Fruit fly (Drosophila melanogaster) whole organism, embryonic: ENCODE data around the gene CG14043.

Experiments used
- Atf6 ChIP-seq: fragments of 200-800 bp; sonication (Bioruptor generic); IDR thresholded peaks from 2 replicates; pipeline ENCODE4 v1.3.6; 2022; ENCODE audit warnings: missing biosample characterization, missing genetic modification characterization
- CG11695 ChIP-seq: fragments of 200-800 bp; sonication (Bioruptor generic); IDR thresholded peaks from 3 replicates; pipeline ENCODE4 v1.3.6; 2022; ENCODE audit warnings: missing biosample characterization, missing genetic modification characterization
- CG1233 ChIP-seq: fragments of 200-800 bp; sonication (Bioruptor generic); optimal IDR thresholded peaks from 4 replicates; lab custom pipeline; 2018; ENCODE audit warnings: missing biosample characterization, mild to moderate bottlenecking, missing genetic modification characterization
- CG13424 ChIP-seq: fragments of 200-800 bp; sonication (Bioruptor generic); optimal IDR thresholded peaks from 2 replicates; lab custom pipeline; 2019; ENCODE audit warnings: missing biosample characterization, mild to moderate bottlenecking, missing genetic modification characterization, moderate library complexity
- CG15011 ChIP-seq: fragments of 200-800 bp; sonication (Bioruptor generic); optimal IDR thresholded peaks from 3 replicates; lab custom pipeline; 2018; ENCODE audit warnings: missing biosample characterization, mild to moderate bottlenecking, missing genetic modification characterization
- CG15269 ChIP-seq: fragments of 200-800 bp; sonication (Bioruptor generic); optimal IDR thresholded peaks from 2 replicates; lab custom pipeline; 2018; ENCODE audit warnings: missing biosample characterization, mild to moderate bottlenecking, missing genetic modification characterization, moderate library complexity
- CG15601 ChIP-seq: fragments of 200-800 bp; sonication (Bioruptor generic); optimal IDR thresholded peaks from 3 replicates; lab custom pipeline; 2019; ENCODE audit warnings: missing biosample characterization, mild to moderate bottlenecking, missing genetic modification characterization, moderate library complexity
- CG17612 ChIP-seq: fragments of 200-800 bp; sonication (Bioruptor generic); IDR thresholded peaks from 2 replicates; pipeline ENCODE4 v1.3.6; 2022; ENCODE audit warnings: missing biosample characterization, missing genetic modification characterization
- CG2116 ChIP-seq: fragments of 200-800 bp; sonication (Bioruptor generic); optimal IDR thresholded peaks from 3 replicates; lab custom pipeline; 2018; ENCODE audit warnings: missing biosample characterization, mild to moderate bottlenecking, missing genetic modification characterization
- CG2199 ChIP-seq: fragments of 200-800 bp; sonication (Bioruptor generic); IDR thresholded peaks from 3 replicates; pipeline ENCODE4 v1.3.6; 2022; ENCODE audit warnings: missing biosample characterization, missing genetic modification characterization
- CG2202 ChIP-seq: fragments of 200-800 bp; sonication (Bioruptor generic); optimal IDR thresholded peaks from 2 replicates; lab custom pipeline; 2018; ENCODE audit warnings: missing biosample characterization, mild to moderate bottlenecking, missing genetic modification characterization
- CG2875 ChIP-seq: fragments of 200-800 bp; sonication (Bioruptor generic); optimal IDR thresholded peaks from 2 replicates; lab custom pipeline; 2017; ENCODE audit warnings: missing biosample characterization, mild to moderate bottlenecking, missing genetic modification characterization, missing genetic modification reagents
- CG31388 ChIP-seq: fragments of 200-800 bp; sonication (Bioruptor generic); optimal IDR thresholded peaks from 2 replicates; lab custom pipeline; 2016; ENCODE audit warnings: missing biosample characterization, missing genetic modification characterization
- CG4707 ChIP-seq: fragments of 200-800 bp; sonication (Bioruptor generic); optimal IDR thresholded peaks from 2 replicates; lab custom pipeline; 2018; ENCODE audit warnings: missing biosample characterization, mild to moderate bottlenecking, missing genetic modification characterization, moderate library complexity
- CG4730 ChIP-seq: fragments of 200-800 bp; sonication (Bioruptor generic); IDR thresholded peaks from 2 replicates; pipeline ENCODE4 v1.3.6; 2022; ENCODE audit warnings: missing biosample characterization, missing genetic modification characterization
- CG4854 ChIP-seq: fragments of 200-800 bp; sonication (Bioruptor generic); optimal IDR thresholded peaks from 2 replicates; lab custom pipeline; 2016; ENCODE audit warnings: missing biosample characterization, missing genetic modification characterization, inconsistent platforms
- CG6254 ChIP-seq: fragments of 200-800 bp; sonication (Bioruptor generic); optimal IDR thresholded peaks from 3 replicates; lab custom pipeline; 2017; ENCODE audit warnings: mild to moderate bottlenecking, missing biosample characterization, missing genetic modification reagents, missing genetic modification characterization
- CG8290 ChIP-seq, 3 experiments: fragments of 200-800 bp; sonication (Bioruptor generic); optimal IDR thresholded peaks; 2 replicates each; lab custom pipeline; 2016 to 2019; ENCODE audit warnings: missing biosample characterization in 3 of 3, missing genetic modification characterization in 3 of 3, mild to moderate bottlenecking in 2 of 3, moderate library complexity in 1 of 3
- CG8924 ChIP-seq: fragments of 200-800 bp; optimal IDR thresholded peaks from 3 replicates; lab custom pipeline; 2019; ENCODE audit warnings: missing biosample characterization, mild to moderate bottlenecking, missing genetic modification characterization, moderate library complexity
- CG9727 ChIP-seq: fragments of 200-800 bp; sonication (Bioruptor generic); optimal IDR thresholded peaks from 3 replicates; lab custom pipeline; 2017; ENCODE audit warnings: missing biosample characterization, mild to moderate bottlenecking, missing genetic modification characterization
- CG9797 ChIP-seq: fragments of 200-800 bp; sonication (Bioruptor generic); optimal IDR thresholded peaks from 3 replicates; lab custom pipeline; 2018; ENCODE audit warnings: missing biosample characterization, mild to moderate bottlenecking, missing genetic modification characterization
- Dek ChIP-seq: fragments of 200-800 bp; sonication (Bioruptor generic); optimal IDR thresholded peaks from 3 replicates; lab custom pipeline; 2019; ENCODE audit warnings: missing biosample characterization, mild to moderate bottlenecking, missing genetic modification characterization, moderate library complexity
- Drgx ChIP-seq: fragments of 200-800 bp; sonication (Bioruptor generic); IDR thresholded peaks from 2 replicates; pipeline ENCODE4 v1.3.6; 2022; ENCODE audit warnings: missing biosample characterization, missing genetic modification characterization
- E2f1 ChIP-seq: fragments of 200-800 bp; sonication (Bioruptor generic); IDR thresholded peaks from 2 replicates; pipeline ENCODE4 v1.3.6; 2022; ENCODE audit warnings: missing biosample characterization, missing genetic modification characterization
- ERR ChIP-seq: fragments of 200-800 bp; sonication (Bioruptor generic); optimal IDR thresholded peaks from 2 replicates; lab custom pipeline; 2016; ENCODE audit warnings: missing biosample characterization, missing genetic modification characterization
- Fer3 ChIP-seq: fragments of 200-800 bp; sonication (Bioruptor generic); optimal IDR thresholded peaks from 2 replicates; lab custom pipeline; 2018; ENCODE audit warnings: missing biosample characterization, mild to moderate bottlenecking, missing genetic modification characterization, moderate library complexity
- HLH3B ChIP-seq: fragments of 200-800 bp; sonication (Bioruptor generic); IDR thresholded peaks from 2 replicates; pipeline ENCODE4 v1.3.6; 2022; ENCODE audit warnings: missing biosample characterization, missing genetic modification characterization
- Hmr ChIP-seq: fragments of 200-800 bp; sonication (Bioruptor generic); optimal IDR thresholded peaks from 3 replicates; lab custom pipeline; 2017; ENCODE audit warnings: mild to moderate bottlenecking, missing biosample characterization, missing genetic modification reagents, missing genetic modification characterization
- Hr3 ChIP-seq: fragments of 200-800 bp; sonication (Bioruptor generic); optimal IDR thresholded peaks from 3 replicates; lab custom pipeline; 2016; ENCODE audit warnings: missing biosample characterization, missing genetic modification characterization
- Lpt ChIP-seq: fragments of >200 bp; optimal IDR thresholded peaks from 2 replicates; lab custom pipeline; 2018; ENCODE audit warnings: missing biosample characterization, missing genetic modification characterization
- Side ChIP-seq: fragments of 200-800 bp; sonication (Bioruptor generic); optimal IDR thresholded peaks from 2 replicates; lab custom pipeline; 2016; ENCODE audit warnings: missing biosample characterization, missing genetic modification characterization
- TFAM ChIP-seq: fragments of 200-800 bp; sonication (Bioruptor generic); optimal IDR thresholded peaks from 2 replicates; lab custom pipeline; 2017; ENCODE audit warnings: missing biosample characterization, missing genetic modification characterization, inconsistent platforms
- Xrp1 ChIP-seq: fragments of 200-800 bp; sonication (Bioruptor generic); IDR thresholded peaks from 2 replicates; pipeline ENCODE4 v1.3.6; 2022; ENCODE audit warnings: missing biosample characterization, missing genetic modification characterization
- ato ChIP-seq: fragments of 200-800 bp; sonication (Bioruptor generic); IDR thresholded peaks from 2 replicates; pipeline ENCODE4 v1.3.6; 2022; ENCODE audit warnings: missing biosample characterization, missing genetic modification characterization; ENCODE audit not compliant: partially characterized antibody
- br ChIP-seq: fragments of >200 bp; optimal IDR thresholded peaks from 2 replicates; lab custom pipeline; 2017
- ci ChIP-seq: fragments of 200-800 bp; sonication (Bioruptor generic); IDR thresholded peaks from 3 replicates; pipeline ENCODE4 v1.3.6; 2022; ENCODE audit warnings: missing biosample characterization, missing genetic modification characterization
- dati ChIP-seq: fragments of 200-800 bp; sonication (Bioruptor generic); IDR thresholded peaks from 2 replicates; pipeline ENCODE4 v1.3.6; 2022; ENCODE audit warnings: missing biosample characterization, missing genetic modification characterization
- dm ChIP-seq: fragments of 200-800 bp; sonication (Bioruptor generic); optimal IDR thresholded peaks from 3 replicates; lab custom pipeline; 2016; ENCODE audit warnings: missing biosample characterization, missing genetic modification characterization
- en ChIP-seq: fragments of 200-800 bp; sonication (Bioruptor generic); optimal IDR thresholded peaks from 2 replicates; lab custom pipeline; 2016; ENCODE audit warnings: missing biosample characterization, missing genetic modification characterization
- grau ChIP-seq: fragments of 200-800 bp; optimal IDR thresholded peaks from 3 replicates; lab custom pipeline; 2019; ENCODE audit warnings: missing biosample characterization, mild to moderate bottlenecking, missing genetic modification characterization, moderate library complexity
- grn ChIP-seq: fragments of 200-800 bp; sonication (Bioruptor generic); optimal IDR thresholded peaks from 3 replicates; lab custom pipeline; 2017; ENCODE audit warnings: missing biosample characterization, missing genetic modification characterization
- hth ChIP-seq: fragments of >200 bp; optimal IDR thresholded peaks from 2 replicates; lab custom pipeline; 2017; ENCODE audit warnings: inconsistent platforms
- inv ChIP-seq: fragments of 200-800 bp; sonication (Bioruptor generic); IDR thresholded peaks from 2 replicates; pipeline ENCODE4 v1.3.6; 2022; ENCODE audit warnings: missing biosample characterization, missing genetic modification characterization; ENCODE audit not compliant: partially characterized antibody
- kni ChIP-seq: fragments of 200-800 bp; sonication (Bioruptor generic); optimal IDR thresholded peaks from 3 replicates; lab custom pipeline; 2017; ENCODE audit warnings: mild to moderate bottlenecking, missing biosample characterization, missing genetic modification reagents, missing genetic modification characterization
- lab ChIP-seq: fragments of 200-800 bp; sonication (Bioruptor generic); optimal IDR thresholded peaks from 3 replicates; lab custom pipeline; 2017; ENCODE audit warnings: missing biosample characterization, missing genetic modification characterization, mild to moderate bottlenecking, moderate library complexity, missing genetic modification reagents
- nom ChIP-seq: fragments of 200-800 bp; sonication (Bioruptor generic); optimal IDR thresholded peaks from 2 replicates; lab custom pipeline; 2017; ENCODE audit warnings: missing biosample characterization, missing genetic modification characterization, mild to moderate bottlenecking, moderate library complexity, missing genetic modification reagents
- pb ChIP-seq: fragments of 200-800 bp; sonication (Bioruptor generic); optimal IDR thresholded peaks from 3 replicates; lab custom pipeline; 2016; ENCODE audit warnings: missing biosample characterization, missing genetic modification characterization
- pum ChIP-seq: fragments of 200-800 bp; sonication (Bioruptor generic); optimal IDR thresholded peaks from 2 replicates; lab custom pipeline; 2016; ENCODE audit warnings: missing biosample characterization, missing genetic modification characterization
- so ChIP-seq: fragments of 200-800 bp; sonication (Bioruptor generic); IDR thresholded peaks from 3 replicates; pipeline ENCODE4 v1.3.6; 2022; ENCODE audit warnings: missing biosample characterization, missing genetic modification characterization
- sug ChIP-seq: fragments of 200-800 bp; optimal IDR thresholded peaks from 2 replicates; lab custom pipeline; 2019; ENCODE audit warnings: missing biosample characterization, mild to moderate bottlenecking, missing genetic modification characterization, moderate library complexity
- tap ChIP-seq: fragments of 200-800 bp; optimal IDR thresholded peaks from 3 replicates; lab custom pipeline; 2019; ENCODE audit warnings: missing biosample characterization, mild to moderate bottlenecking, missing genetic modification characterization, moderate library complexity
- zen2 ChIP-seq: fragments of 200-800 bp; sonication (Bioruptor generic); IDR thresholded peaks from 3 replicates; pipeline ENCODE4 v1.3.6; 2022; ENCODE audit warnings: missing biosample characterization, missing genetic modification characterization; ENCODE audit not compliant: partially characterized antibody

CG14043 gene

dm6 chr2L:4930541-4930940 lies 41.0 kb upstream of the CG14043 start:
- TF ChIP-seq tap: peak; percentile 8
- TF ChIP-seq Hmr: no peak
- TF ChIP-seq CG9727: no peak
- TF ChIP-seq sug: no peak
- TF ChIP-seq CG8924 (tag; lab: Kevin White, UChicago): no peak
- no peak for TF ChIP-seq Side
- TF ChIP-seq grau (tag; lab: Kevin White, UChicago): peak; percentile 14
- TF ChIP-seq ci (GFP tag; lab: Robert Waterston, UW): peak; percentile 68; the same call in 2 of the 3 replicates
- TF ChIP-seq CG2116 (GFP tag; lab: Kevin White, UChicago): no peak
- no peak for TF ChIP-seq CG4707
- no peak for TF ChIP-seq Lpt (GFP tag; lab: Kevin White, UChicago)
- no peak for TF ChIP-seq hth (lab: Kevin White, UChicago)
- peak; percentile 26 for TF ChIP-seq CG13424 (tag; lab: Kevin White, UChicago)
- no peak for TF ChIP-seq CG4854
- peak; percentile 44 for TF ChIP-seq Drgx
- no peak for TF ChIP-seq CG8290 (GFP tag; optimal IDR thresholded peaks at IDR 0.05; lab: Kevin White, UChicago)
- no peak for TF ChIP-seq CG8290 (tag; optimal IDR thresholded peaks at IDR 0.05; lab: Kevin White, UChicago)
- TF ChIP-seq CG11695 (GFP tag; lab: Robert Waterston, UW): 0 out of 3 replicates have a peak, but pooled peaks have one; percentile 13
- no peak for TF ChIP-seq CG2875
- peak; percentile 14 for TF ChIP-seq Fer3 (tag; lab: Kevin White, UChicago)
- no peak for TF ChIP-seq CG17612 (GFP tag; lab: Robert Waterston, UW)
- no peak for TF ChIP-seq CG31388
- TF ChIP-seq ato (GFP tag; lab: Robert Waterston, UW): no peak
- TF ChIP-seq pb (GFP tag; lab: Kevin White, UChicago): no peak
- TF ChIP-seq kni: no peak
- no peak for TF ChIP-seq CG1233 (GFP tag; lab: Kevin White, UChicago)
- TF ChIP-seq grn (GFP tag; lab: Kevin White, UChicago): no peak
- no peak for TF ChIP-seq inv (GFP tag; lab: Robert Waterston, UW)
- no peak for TF ChIP-seq en
- no peak for TF ChIP-seq CG15601 (tag; lab: Kevin White, UChicago)
- TF ChIP-seq CG15011 (GFP tag; lab: Kevin White, UChicago): no peak
- no peak for TF ChIP-seq Atf6
- TF ChIP-seq TFAM: no peak
- no peak for TF ChIP-seq CG2199 (GFP tag; lab: Robert Waterston, UW)
- TF ChIP-seq Hr3 (GFP tag; lab: Kevin White, UChicago): no peak
- TF ChIP-seq CG4730: no peak
- peak; percentile 34 for TF ChIP-seq lab (GFP tag; lab: Kevin White, UChicago)
- TF ChIP-seq dati (GFP tag; lab: Robert Waterston, UW): no peak
- no peak for TF ChIP-seq so (GFP tag; lab: Robert Waterston, UW)
- TF ChIP-seq CG15269 (tag; lab: Kevin White, UChicago): peak; percentile 20
- peak; percentile 15; the same call in 1 of the 2 replicates for TF ChIP-seq E2f1 (GFP tag; lab: Robert Waterston, UW)
- TF ChIP-seq zen2: no peak
- no peak for TF ChIP-seq nom (GFP tag; lab: Kevin White, UChicago)
- TF ChIP-seq CG6254 (GFP tag; lab: Kevin White, UChicago): no peak
- no peak for TF ChIP-seq dm (GFP tag; lab: Kevin White, UChicago)
- no peak for TF ChIP-seq CG2202 (tag; lab: Kevin White, UChicago)
- TF ChIP-seq CG9797: no peak
- TF ChIP-seq br (lab: Kevin White, UChicago): no peak
- TF ChIP-seq pum (GFP tag; lab: Kevin White, UChicago): no peak
- TF ChIP-seq Xrp1: no peak; the same call in 1 of the 2 replicates
- no peak for TF ChIP-seq HLH3B
- TF ChIP-seq Dek (tag; lab: Kevin White, UChicago): no peak
- TF ChIP-seq ERR (GFP tag; lab: Kevin White, UChicago): no peak
